Worm (Caenorhabditis elegans): ENCODE results near the gene cls-1.

ce11 chrIII:7460018-7460417 lies 48.0 kb upstream of the cls-1 start, which contains the start of gene mls-1:
- TF ChIP-seq elt-3 (tag; optimal IDR thresholded peaks at IDR 0.05) (no peak), nhr-77 (tag; optimal IDR thresholded peaks at IDR 0.05) (no peak), elt-1 (tag; optimal IDR thresholded peaks at IDR 0.05) (no peak), lsy-2 (tag; optimal IDR thresholded peaks at IDR 0.05) (no peak), lin-13 (GFP tag; optimal IDR thresholded peaks at IDR 0.05) (no peak), nhr-11 (tag; optimal IDR thresholded peaks at IDR 0.05) (no peak), ama-1 (optimal IDR thresholded peaks at IDR 0.05) (no peak), nhr-21 (tag; optimal IDR thresholded peaks at IDR 0.05) (no peak), mdl-1 (tag; optimal IDR thresholded peaks at IDR 0.05) (no peak), egl-27 (tag; optimal IDR thresholded peaks at IDR 0.05) (no peak), alr-1 (tag; optimal IDR thresholded peaks at IDR 0.05) (no peak), blmp-1 (tag; optimal IDR thresholded peaks at IDR 0.05; ENCODE audit: insufficient read depth) (no peak), unc-39 (tag; optimal IDR thresholded peaks at IDR 0.05) (no peak)
